Fruit fly (Drosophila melanogaster) whole organism, embryonic: Measurements from ENCODE around the gene CG4041.
A peak's percentile ranks its signal among the peaks of the same experiment; 100 is the strongest.

ENCODE experiments used
- Antp ChIP-seq: fragments of 200-800 bp; sonication (Bioruptor generic); optimal IDR thresholded peaks from 3 replicates; lab custom pipeline; 2016; ENCODE audit warnings: missing biosample characterization, missing genetic modification characterization
- CG11085 ChIP-seq: fragments of 200-800 bp; sonication (Bioruptor generic); IDR thresholded peaks from 2 replicates; pipeline ENCODE4 v1.3.6; 2022; ENCODE audit warnings: missing biosample characterization, missing genetic modification characterization
- CG11696 ChIP-seq: fragments of 200-800 bp; sonication (Bioruptor generic); IDR thresholded peaks from 2 replicates; pipeline ENCODE4 v1.3.6; 2022; ENCODE audit warnings: missing biosample characterization, missing genetic modification characterization
- CG13123 ChIP-seq: fragments of 200-800 bp; sonication (Bioruptor generic); optimal IDR thresholded peaks from 2 replicates; lab custom pipeline; 2016; ENCODE audit warnings: missing biosample characterization, missing genetic modification characterization
- CG13775 ChIP-seq: fragments of 200-800 bp; sonication (Bioruptor generic); optimal IDR thresholded peaks from 3 replicates; lab custom pipeline; 2017; ENCODE audit warnings: missing biosample characterization, mild to moderate bottlenecking, missing genetic modification characterization
- CG14667 ChIP-seq: fragments of 200-800 bp; sonication (Bioruptor generic); IDR thresholded peaks from 2 replicates; pipeline ENCODE4 v1.3.6; 2022; ENCODE audit warnings: missing biosample characterization, missing genetic modification characterization
- CG14710 ChIP-seq: fragments of 200-800 bp; sonication (Bioruptor generic); optimal IDR thresholded peaks from 3 replicates; lab custom pipeline; 2019; ENCODE audit warnings: missing biosample characterization, mild to moderate bottlenecking, missing genetic modification characterization, moderate library complexity
- CG15514 ChIP-seq: fragments of 200-800 bp; sonication (Bioruptor generic); optimal IDR thresholded peaks from 3 replicates; lab custom pipeline; 2017; ENCODE audit warnings: missing biosample characterization, missing genetic modification characterization, mild to moderate bottlenecking, moderate library complexity, missing genetic modification reagents
- CG15601 ChIP-seq: fragments of 200-800 bp; sonication (Bioruptor generic); optimal IDR thresholded peaks from 3 replicates; lab custom pipeline; 2019; ENCODE audit warnings: missing biosample characterization, mild to moderate bottlenecking, missing genetic modification characterization, moderate library complexity
- CG15696 ChIP-seq: fragments of 200-800 bp; sonication (Bioruptor generic); optimal IDR thresholded peaks from 2 replicates; lab custom pipeline; 2019; ENCODE audit warnings: missing biosample characterization, mild to moderate bottlenecking, missing genetic modification characterization, moderate library complexity
- CG1832 ChIP-seq: fragments of 200-800 bp; sonication (Bioruptor generic); optimal IDR thresholded peaks from 2 replicates; lab custom pipeline; 2017; ENCODE audit warnings: missing biosample characterization, mild to moderate bottlenecking, missing genetic modification characterization, inconsistent platforms
- CG32532 ChIP-seq: fragments of 200-800 bp; sonication (Bioruptor generic); IDR thresholded peaks from 2 replicates; pipeline ENCODE4 v1.3.6; 2022; ENCODE audit warnings: missing biosample characterization, missing genetic modification characterization
- CG32767 ChIP-seq: fragments of 200-800 bp; sonication (Bioruptor generic); IDR thresholded peaks from 2 replicates; pipeline ENCODE4 v1.3.6; 2022; ENCODE audit warnings: missing biosample characterization, missing genetic modification characterization
- CG4707 ChIP-seq: fragments of 200-800 bp; sonication (Bioruptor generic); optimal IDR thresholded peaks from 2 replicates; lab custom pipeline; 2018; ENCODE audit warnings: missing biosample characterization, mild to moderate bottlenecking, missing genetic modification characterization, moderate library complexity
- CG6175 ChIP-seq: fragments of 200-800 bp; sonication (Bioruptor generic); IDR thresholded peaks from 3 replicates; pipeline ENCODE4 v1.3.6; 2022; ENCODE audit warnings: missing biosample characterization, missing genetic modification characterization
- CG6683 ChIP-seq: fragments of 200-800 bp; sonication (Bioruptor generic); optimal IDR thresholded peaks from 2 replicates; lab custom pipeline; 2017; ENCODE audit warnings: missing biosample characterization, mild to moderate bottlenecking, missing genetic modification characterization, missing genetic modification reagents
- CG7556 ChIP-seq: fragments of 200-800 bp; sonication (Bioruptor generic); optimal IDR thresholded peaks from 2 replicates; lab custom pipeline; 2017; ENCODE audit warnings: missing biosample characterization, mild to moderate bottlenecking, missing genetic modification characterization
- CG7745 ChIP-seq: fragments of 200-800 bp; sonication (Bioruptor generic); optimal IDR thresholded peaks from 2 replicates; lab custom pipeline; 2018; ENCODE audit warnings: missing biosample characterization, mild to moderate bottlenecking, missing genetic modification characterization, moderate library complexity
- CHES-1-like ChIP-seq: fragments of 200-800 bp; sonication (Bioruptor generic); optimal IDR thresholded peaks from 2 replicates; lab custom pipeline; 2016; ENCODE audit warnings: missing biosample characterization, missing genetic modification characterization
- Dad ChIP-seq: fragments of 200-800 bp; sonication (Bioruptor generic); optimal IDR thresholded peaks from 3 replicates; lab custom pipeline; 2016; ENCODE audit warnings: missing biosample characterization, missing genetic modification characterization
- Doc2 ChIP-seq: fragments of 200-800 bp; sonication (Bioruptor generic); IDR thresholded peaks from 2 replicates; pipeline ENCODE4 v1.3.6; 2022; ENCODE audit warnings: missing biosample characterization, missing genetic modification characterization
- E2f1 ChIP-seq: fragments of 200-800 bp; sonication (Bioruptor generic); IDR thresholded peaks from 2 replicates; pipeline ENCODE4 v1.3.6; 2022; ENCODE audit warnings: missing biosample characterization, missing genetic modification characterization
- Kr ChIP-seq: fragments of 200-800 bp; sonication (Bioruptor generic); optimal IDR thresholded peaks from 2 replicates; lab custom pipeline; 2017; ENCODE audit warnings: missing biosample characterization, mild to moderate bottlenecking, missing genetic modification characterization
- Myb ChIP-seq: fragments of 200-800 bp; sonication (Bioruptor generic); optimal IDR thresholded peaks from 2 replicates; lab custom pipeline; 2016; ENCODE audit warnings: missing biosample characterization, missing genetic modification characterization
- NC2α ChIP-seq: fragments of 200-800 bp; sonication (Bioruptor generic); optimal IDR thresholded peaks from 2 replicates; lab custom pipeline; 2016; ENCODE audit warnings: missing biosample characterization, missing genetic modification characterization
- NC2β ChIP-seq: fragments of 200-800 bp; sonication (Bioruptor generic); optimal IDR thresholded peaks from 2 replicates; lab custom pipeline; 2016; ENCODE audit warnings: missing biosample characterization, missing genetic modification characterization
- Nf-YB ChIP-seq: fragments of 200-800 bp; sonication (Bioruptor generic); optimal IDR thresholded peaks from 3 replicates; lab custom pipeline; 2019; ENCODE audit warnings: missing biosample characterization, mild to moderate bottlenecking, missing genetic modification characterization, moderate library complexity
- Opbp ChIP-seq: fragments of 200-800 bp; sonication (Bioruptor generic); IDR thresholded peaks from 3 replicates; pipeline ENCODE4 v1.3.6; 2022; ENCODE audit warnings: missing biosample characterization, missing genetic modification characterization; ENCODE audit not compliant: partially characterized antibody
- Side ChIP-seq: fragments of 200-800 bp; sonication (Bioruptor generic); optimal IDR thresholded peaks from 2 replicates; lab custom pipeline; 2016; ENCODE audit warnings: missing biosample characterization, missing genetic modification characterization
- Tbp ChIP-seq: fragments of >200 bp; optimal IDR thresholded peaks from 2 replicates; lab custom pipeline; 2018; ENCODE audit warnings: missing biosample characterization, missing genetic modification characterization
- ase ChIP-seq: fragments of 200-800 bp; sonication (Bioruptor generic); IDR thresholded peaks from 3 replicates; pipeline ENCODE4 v1.3.6; 2022; ENCODE audit warnings: missing biosample characterization, missing genetic modification characterization
- br ChIP-seq: fragments of >200 bp; optimal IDR thresholded peaks from 2 replicates; lab custom pipeline; 2017
- cas ChIP-seq: fragments of 200-800 bp; sonication (Bioruptor generic); IDR thresholded peaks from 2 replicates; pipeline ENCODE4 v1.3.6; 2022; ENCODE audit warnings: missing biosample characterization, missing genetic modification characterization
- cg ChIP-seq: fragments of 200-800 bp; sonication (Bioruptor generic); optimal IDR thresholded peaks from 3 replicates; lab custom pipeline; 2019; ENCODE audit warnings: missing biosample characterization, mild to moderate bottlenecking, missing genetic modification characterization, moderate library complexity
- dan ChIP-seq: fragments of 200-800 bp; sonication (Bioruptor generic); IDR thresholded peaks from 2 replicates; pipeline ENCODE4 v1.3.6; 2022; ENCODE audit warnings: missing biosample characterization, missing genetic modification characterization
- danr ChIP-seq: fragments of 200-800 bp; sonication (Bioruptor generic); IDR thresholded peaks from 2 replicates; pipeline ENCODE4 v1.3.6; 2022; ENCODE audit warnings: missing biosample characterization, missing genetic modification characterization
- disco-r ChIP-seq: fragments of 200-800 bp; sonication (Bioruptor generic); optimal IDR thresholded peaks from 2 replicates; lab custom pipeline; 2016; ENCODE audit warnings: missing biosample characterization, missing genetic modification characterization
- dpn ChIP-seq, 2 experiments: fragments of 200-800 bp; sonication (Bioruptor generic); optimal IDR thresholded peaks; 3 replicates each; lab custom pipeline; 2016; ENCODE audit warnings: missing biosample characterization in 2 of 2, missing genetic modification characterization in 2 of 2
- ftz-f1 ChIP-seq: fragments of 200-800 bp; sonication (Bioruptor generic); optimal IDR thresholded peaks from 2 replicates; lab custom pipeline; 2016; ENCODE audit warnings: missing biosample characterization, missing genetic modification characterization
- gce ChIP-seq: fragments of 200-800 bp; sonication (Bioruptor generic); IDR thresholded peaks from 3 replicates; pipeline ENCODE4 v1.3.6; 2022; ENCODE audit warnings: missing biosample characterization, missing genetic modification characterization
- gfzf ChIP-seq: fragments of 200-800 bp; sonication (Bioruptor generic); optimal IDR thresholded peaks from 2 replicates; lab custom pipeline; 2016; ENCODE audit warnings: missing biosample characterization, mild to moderate bottlenecking, missing genetic modification characterization, moderate library complexity
- ken ChIP-seq: fragments of 200-800 bp; sonication (Bioruptor generic); IDR thresholded peaks from 3 replicates; pipeline ENCODE4 v1.3.6; 2022; ENCODE audit warnings: missing biosample characterization, missing genetic modification characterization
- lilli ChIP-seq: fragments of 200-800 bp; sonication (Bioruptor generic); optimal IDR thresholded peaks from 3 replicates; lab custom pipeline; 2016; ENCODE audit warnings: missing biosample characterization, missing genetic modification characterization
- nmo ChIP-seq: fragments of 200-800 bp; sonication (Bioruptor generic); optimal IDR thresholded peaks from 2 replicates; lab custom pipeline; 2018; ENCODE audit warnings: missing biosample characterization, mild to moderate bottlenecking, missing genetic modification characterization, moderate library complexity
- pfk ChIP-seq: fragments of 200-800 bp; sonication (Bioruptor generic); optimal IDR thresholded peaks from 2 replicates; lab custom pipeline; 2018; ENCODE audit warnings: missing biosample characterization, mild to moderate bottlenecking, missing genetic modification characterization, moderate library complexity
- pros ChIP-seq: fragments of 200-800 bp; sonication (Bioruptor generic); optimal IDR thresholded peaks from 3 replicates; lab custom pipeline; 2019; ENCODE audit warnings: missing biosample characterization, mild to moderate bottlenecking, missing genetic modification characterization, moderate library complexity
- seq ChIP-seq: fragments of 200-800 bp; sonication (Bioruptor generic); IDR thresholded peaks from 2 replicates; pipeline ENCODE4 v1.3.6; 2022; ENCODE audit warnings: missing biosample characterization, missing genetic modification characterization
- ssp ChIP-seq: fragments of 200-800 bp; sonication (Bioruptor generic); IDR thresholded peaks from 2 replicates; pipeline ENCODE4 v1.3.6; 2022; ENCODE audit warnings: missing biosample characterization, missing genetic modification characterization
- toy ChIP-seq: fragments of 200-800 bp; sonication (Bioruptor generic); IDR thresholded peaks from 2 replicates; pipeline ENCODE4 v1.3.6; 2022; ENCODE audit warnings: missing biosample characterization, missing genetic modification characterization
- vnd ChIP-seq: fragments of 200-800 bp; sonication (Bioruptor generic); IDR thresholded peaks from 3 replicates; pipeline ENCODE4 v1.3.6; 2022; ENCODE audit warnings: missing biosample characterization, missing genetic modification characterization; ENCODE audit not compliant: partially characterized antibody

CG4041 gene

DNA sequence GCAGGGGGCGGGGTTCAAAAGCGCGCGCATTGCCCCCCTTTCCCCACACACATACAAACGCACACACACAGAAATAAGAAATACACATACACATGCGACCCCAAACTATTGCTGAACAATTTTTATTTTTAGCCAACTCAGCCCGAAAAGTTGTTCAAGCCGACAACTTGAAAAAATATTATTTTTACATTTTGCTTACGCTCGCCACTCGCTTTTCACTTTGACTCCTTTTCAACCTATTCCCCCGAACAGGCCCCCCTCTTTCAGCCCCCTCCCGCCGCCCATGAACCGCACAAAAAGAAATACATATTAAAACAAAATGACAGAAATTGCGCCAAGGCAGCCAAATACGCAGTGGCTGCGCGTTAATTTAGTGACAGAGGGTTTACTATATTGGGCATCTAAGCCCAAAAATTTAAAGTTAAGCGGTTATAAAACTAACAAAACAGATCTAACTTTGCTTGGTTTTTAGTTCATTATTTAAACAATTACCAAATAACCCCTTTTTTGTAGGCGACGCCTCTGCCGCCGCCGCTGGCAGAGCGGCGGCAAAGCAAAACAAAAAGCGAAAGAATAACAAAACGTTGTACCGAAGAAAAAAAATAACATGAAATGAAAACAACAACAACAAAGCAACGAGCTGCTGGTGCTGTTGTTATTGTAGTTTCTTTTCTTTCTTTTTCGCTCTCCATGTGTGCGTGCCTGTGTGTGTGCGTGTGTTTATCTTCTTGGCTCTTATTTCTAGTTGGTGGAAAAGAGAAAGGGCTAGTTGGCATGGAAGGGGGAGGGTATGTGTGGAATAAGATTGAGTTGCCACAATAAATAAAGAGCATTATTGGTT, 8.1 kb downstream of the CG4041 start (continued):
- TF ChIP-seq Kr (GFP tag; lab: Kevin White, UChicago): peak; percentile 97
- TF ChIP-seq Myb (GFP tag; lab: Kevin White, UChicago): peak; percentile 97
- TF ChIP-seq CG15514: peak; percentile 96
- no peak for TF ChIP-seq br
- TF ChIP-seq dpn (GFP tag; optimal IDR thresholded peaks at IDR 0.05; lab: Kevin White, UChicago): peak; percentile 100
- TF ChIP-seq Antp (GFP tag; lab: Kevin White, UChicago): peak; percentile 100
- no peak for TF ChIP-seq vnd
- TF ChIP-seq nmo (GFP tag; lab: Kevin White, UChicago): peak; percentile 100
- TF ChIP-seq seq: peak; percentile 100
- TF ChIP-seq NC2α (GFP tag; lab: Kevin White, UChicago): peak; percentile 99
- TF ChIP-seq lilli: peak; percentile 100
- TF ChIP-seq cas: peak; percentile 100
- peak; percentile 96 for TF ChIP-seq CG7745 (tag; lab: Kevin White, UChicago)
- peak; percentile 98 for TF ChIP-seq CG11696 (GFP tag; lab: Robert Waterston, UW)
- TF ChIP-seq CG6683: peak; percentile 99
- peak; percentile 100 for TF ChIP-seq CG7556 (GFP tag; lab: Kevin White, UChicago)
- TF ChIP-seq CG11085 (GFP tag; lab: Robert Waterston, UW): peak; percentile 100
- TF ChIP-seq gce (GFP tag; lab: Robert Waterston, UW): peak; percentile 99
- peak; percentile 43 for TF ChIP-seq gfzf (GFP tag; lab: Kevin White, UChicago)
- TF ChIP-seq danr: peak; percentile 99
- TF ChIP-seq CG6175 (GFP tag; lab: Robert Waterston, UW): peak; percentile 99
- TF ChIP-seq CG13123 (GFP tag; lab: Kevin White, UChicago): peak; percentile 99
- peak; percentile 24 for TF ChIP-seq CG1832
- TF ChIP-seq NC2β (GFP tag; lab: Kevin White, UChicago): peak; percentile 99
- TF ChIP-seq toy: peak; percentile 99
- TF ChIP-seq Nf-YB (GFP tag; lab: Kevin White, UChicago): peak; percentile 92
- peak; percentile 100 for TF ChIP-seq ase
- peak; percentile 97 for TF ChIP-seq CG4707 (GFP tag; lab: Kevin White, UChicago)
- peak; percentile 100 for TF ChIP-seq CG32532
- no peak for TF ChIP-seq Tbp
- TF ChIP-seq disco-r (GFP tag; lab: Kevin White, UChicago): peak; percentile 99
- TF ChIP-seq CG15601 (tag; lab: Kevin White, UChicago): peak; percentile 99
- peak; percentile 100 for TF ChIP-seq CG15696 (tag; lab: Kevin White, UChicago)
- peak; percentile 100 for TF ChIP-seq CG13775 (GFP tag; lab: Kevin White, UChicago)
- TF ChIP-seq ssp (GFP tag; lab: Robert Waterston, UW): peak; percentile 97
- TF ChIP-seq E2f1: peak; percentile 100
- peak; percentile 99 for TF ChIP-seq CG14710
- TF ChIP-seq pfk (GFP tag; lab: Kevin White, UChicago): peak; percentile 77
- TF ChIP-seq pros: peak; percentile 90
- TF ChIP-seq ken (GFP tag; lab: Robert Waterston, UW): peak; percentile 100
- peak; percentile 100 for TF ChIP-seq CG32767 (GFP tag; lab: Robert Waterston, UW)
- TF ChIP-seq CHES-1-like (GFP tag; lab: Kevin White, UChicago): peak; percentile 100
- TF ChIP-seq cg: peak; percentile 84
- no peak for TF ChIP-seq Opbp
- peak; percentile 98 for TF ChIP-seq ftz-f1 (GFP tag; lab: Kevin White, UChicago)
- peak; percentile 100 for TF ChIP-seq Side (GFP tag; lab: Kevin White, UChicago)
- peak; percentile 98 for TF ChIP-seq dan (GFP tag; lab: Robert Waterston, UW)
- TF ChIP-seq Doc2 (GFP tag; lab: Robert Waterston, UW): peak; percentile 99
- peak; percentile 100 for TF ChIP-seq Dad (GFP tag; lab: Kevin White, UChicago)
- peak; percentile 100 for TF ChIP-seq CG14667 (GFP tag; lab: Robert Waterston, UW)
